Worm (Caenorhabditis elegans): Measurements from ENCODE around the gene Y71H2AM.14.

ce11 chrIII:2780793-2781192, 34.3 kb upstream of the Y71H2AM.14 start, which contains the start of gene Y71H2AM.6:
- TF ChIP-seq ets-7 (tag; optimal IDR thresholded peaks at IDR 0.05) (no peak), scrt-1 (GFP tag; IDR thresholded peaks at IDR 0.05) (no peak), hmbx-1 (tag; optimal IDR thresholded peaks at IDR 0.05) (no peak), sea-1 (GFP tag; conservative IDR thresholded peaks at IDR 0.05) (no peak), ceh-13 (GFP tag; optimal IDR thresholded peaks at IDR 0.05) (no peak)

Measured in whole organism, early embryonic.